Fruit fly (Drosophila melanogaster): ENCODE data around the gene CG9471.

DNA sequence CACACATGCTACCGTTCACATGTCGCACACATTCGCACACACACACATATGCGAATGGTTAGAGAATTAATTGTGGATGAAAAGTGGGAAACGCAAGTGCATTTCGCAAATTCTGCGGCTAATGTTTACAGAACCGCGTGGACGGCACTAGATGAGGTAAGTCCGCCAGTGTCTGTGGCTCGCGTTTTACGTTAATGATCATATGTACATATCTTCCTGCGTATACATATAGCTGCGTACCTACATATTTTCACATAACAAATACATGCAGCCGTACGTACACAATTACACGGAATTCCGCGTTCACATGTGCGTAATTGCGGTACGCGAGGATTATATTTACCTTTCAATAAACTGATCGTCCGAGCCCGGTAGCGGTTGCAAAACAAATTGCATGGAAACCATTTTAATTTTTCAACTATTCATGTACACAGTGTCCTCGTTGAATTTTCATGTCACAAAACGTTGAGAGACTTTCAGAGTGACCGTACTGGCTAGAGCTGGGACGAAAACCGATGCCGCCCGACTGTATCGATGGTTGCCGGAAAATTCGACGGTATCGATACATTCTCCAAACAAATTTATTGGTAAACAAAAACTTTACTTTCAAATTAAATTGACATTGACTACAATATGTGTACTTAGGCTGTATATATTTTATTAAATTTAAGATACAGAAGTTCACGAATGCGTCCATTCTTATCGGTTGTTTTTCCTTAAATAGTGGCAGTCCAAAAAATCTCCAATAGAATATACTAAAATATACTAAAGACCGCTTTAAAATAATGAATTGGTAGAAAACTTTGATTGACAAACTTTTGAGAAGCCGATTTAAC is 46.0 kb downstream of the CG9471 start, which contains the start of gene hyd:
- TF ChIP-seq Dfd (GFP tag; optimal IDR thresholded peaks at IDR 0.05) (no peak), dmrt93B (GFP tag; optimal IDR thresholded peaks at IDR 0.05) (no peak), OdsH (GFP tag; optimal IDR thresholded peaks at IDR 0.05) (no peak), rgr (GFP tag; optimal IDR thresholded peaks at IDR 0.05) (no peak), Abd-B (GFP tag; optimal IDR thresholded peaks at IDR 0.05) (no peak), lola (GFP tag; optimal IDR thresholded peaks at IDR 0.05) (no peak)

Data from whole organism, wandering third instar larva.